Fruit fly (Drosophila melanogaster) whole organism, prepupa: ENCODE data around the gene ATPsynC.

Experiments
- CG11762 ChIP-seq: fragments of 200-800 bp; sonication (Bioruptor generic); optimal IDR thresholded peaks from 3 replicates; lab custom pipeline; 2016; ENCODE audit warnings: missing biosample characterization, missing genetic modification characterization; ENCODE audit not compliant: insufficient read depth
- CG11902 ChIP-seq: fragments of 200-800 bp; sonication (Bioruptor generic); optimal IDR thresholded peaks from 3 replicates; lab custom pipeline; 2016; ENCODE audit warnings: missing biosample characterization, missing genetic modification characterization
- CG15336 ChIP-seq: fragments of 200-800 bp; sonication (Bioruptor generic); IDR thresholded peaks from 2 replicates; pipeline ENCODE4 v1.3.6; 2022; ENCODE audit warnings: missing biosample characterization, missing genetic modification characterization
- CG1621 ChIP-seq: fragments of 200-800 bp; sonication (Bioruptor generic); optimal IDR thresholded peaks from 3 replicates; lab custom pipeline; 2018; ENCODE audit warnings: missing biosample characterization, mild to moderate bottlenecking, missing genetic modification characterization
- CG16779 ChIP-seq: fragments of 200-800 bp; sonication (Bioruptor generic); optimal IDR thresholded peaks from 3 replicates; lab custom pipeline; 2017; ENCODE audit warnings: missing biosample characterization, mild to moderate bottlenecking, missing genetic modification characterization
- CG3032 ChIP-seq: fragments of 200-800 bp; optimal IDR thresholded peaks from 2 replicates; lab custom pipeline; 2019; ENCODE audit warnings: missing biosample characterization, mild to moderate bottlenecking, missing genetic modification characterization, moderate library complexity
- CG31627 ChIP-seq: fragments of 200-800 bp; sonication (Bioruptor generic); optimal IDR thresholded peaks from 3 replicates; lab custom pipeline; 2016; ENCODE audit warnings: missing biosample characterization, missing genetic modification characterization
- CG32006 ChIP-seq: fragments of 200-800 bp; sonication (Bioruptor generic); optimal IDR thresholded peaks from 3 replicates; lab custom pipeline; 2017; ENCODE audit warnings: missing biosample characterization, mild to moderate bottlenecking, missing genetic modification characterization
- CG34406 ChIP-seq: fragments of 200-800 bp; sonication (Bioruptor generic); optimal IDR thresholded peaks from 3 replicates; lab custom pipeline; 2016; ENCODE audit warnings: missing biosample characterization, missing genetic modification characterization
- CG3919 ChIP-seq: fragments of 200-800 bp; sonication (Bioruptor generic); optimal IDR thresholded peaks from 3 replicates; lab custom pipeline; 2016; ENCODE audit warnings: missing biosample characterization, missing genetic modification characterization
- CG4318 ChIP-seq: fragments of 200-800 bp; sonication (Bioruptor generic); optimal IDR thresholded peaks from 3 replicates; lab custom pipeline; 2017; ENCODE audit warnings: missing biosample characterization, mild to moderate bottlenecking, missing genetic modification characterization
- CG6276 ChIP-seq: fragments of 200-800 bp; sonication (Bioruptor generic); optimal IDR thresholded peaks from 2 replicates; lab custom pipeline; 2017; ENCODE audit warnings: missing biosample characterization, mild to moderate bottlenecking, missing genetic modification characterization
- CG6808 ChIP-seq: fragments of 200-800 bp; sonication (Bioruptor generic); optimal IDR thresholded peaks from 3 replicates; lab custom pipeline; 2017; ENCODE audit warnings: missing biosample characterization, missing genetic modification characterization, mild to moderate bottlenecking, moderate library complexity, missing genetic modification reagents
- CG6854 ChIP-seq: fragments of 200-800 bp; sonication (Bioruptor generic); optimal IDR thresholded peaks from 2 replicates; lab custom pipeline; 2017; ENCODE audit warnings: missing biosample characterization, mild to moderate bottlenecking, missing genetic modification characterization
- CG9139 ChIP-seq: fragments of 200-800 bp; sonication (Bioruptor generic); optimal IDR thresholded peaks from 3 replicates; lab custom pipeline; 2017; ENCODE audit warnings: missing biosample characterization, mild to moderate bottlenecking, missing genetic modification characterization
- Eip78C ChIP-seq: fragments of 200-800 bp; sonication (Bioruptor generic); peaks from one replicate; lab custom pipeline; 2016; ENCODE audit warnings: missing biosample characterization, missing genetic modification characterization
- Eip93F ChIP-seq: fragments of 200-800 bp; sonication (Bioruptor generic); optimal IDR thresholded peaks from 2 replicates; lab custom pipeline; 2016; ENCODE audit warnings: missing biosample characterization, mild to moderate bottlenecking, missing genetic modification characterization
- Ets96B ChIP-seq: fragments of 200-800 bp; optimal IDR thresholded peaks from 2 replicates; lab custom pipeline; 2019; ENCODE audit warnings: missing biosample characterization, mild to moderate bottlenecking, missing genetic modification characterization, moderate library complexity
- Hr39 ChIP-seq: fragments of 200-800 bp; sonication (Bioruptor generic); optimal IDR thresholded peaks from 2 replicates; lab custom pipeline; 2016; ENCODE audit warnings: missing biosample characterization, missing genetic modification characterization
- Hr4 ChIP-seq: fragments of 200-800 bp; sonication (Bioruptor generic); optimal IDR thresholded peaks from 3 replicates; lab custom pipeline; 2016; ENCODE audit warnings: missing biosample characterization, missing genetic modification characterization
- OdsH ChIP-seq: fragments of 200-800 bp; sonication (Bioruptor generic); optimal IDR thresholded peaks from 3 replicates; lab custom pipeline; 2016; ENCODE audit warnings: missing biosample characterization, missing genetic modification characterization
- Sox14 ChIP-seq: fragments of 200-800 bp; sonication (Bioruptor generic); optimal IDR thresholded peaks from 3 replicates; lab custom pipeline; 2016; ENCODE audit warnings: missing biosample characterization, missing genetic modification characterization
- achi ChIP-seq: fragments of 200-800 bp; sonication (Bioruptor generic); optimal IDR thresholded peaks from 3 replicates; lab custom pipeline; 2016; ENCODE audit warnings: missing biosample characterization, missing genetic modification characterization
- dsx ChIP-seq: fragments of 200-800 bp; optimal IDR thresholded peaks from 3 replicates; lab custom pipeline; 2019; ENCODE audit warnings: missing biosample characterization, mild to moderate bottlenecking, missing genetic modification characterization, moderate library complexity; ENCODE audit not compliant: poor library complexity, severe bottlenecking
- eg ChIP-seq: fragments of 200-800 bp; sonication (Bioruptor generic); IDR thresholded peaks from 3 replicates; pipeline ENCODE4 v1.3.6; 2022; ENCODE audit warnings: missing biosample characterization, missing genetic modification characterization
- esn ChIP-seq: fragments of 200-800 bp; sonication (Bioruptor generic); optimal IDR thresholded peaks from 2 replicates; lab custom pipeline; 2016; ENCODE audit warnings: missing biosample characterization, mild to moderate bottlenecking, missing genetic modification characterization, moderate library complexity
- fd59A ChIP-seq: fragments of 200-800 bp; sonication (Bioruptor generic); optimal IDR thresholded peaks from 2 replicates; lab custom pipeline; 2017; ENCODE audit warnings: missing biosample characterization, mild to moderate bottlenecking, missing genetic modification characterization, missing genetic modification reagents
- fkh ChIP-seq: fragments of 200-800 bp; sonication (Bioruptor generic); optimal IDR thresholded peaks from 3 replicates; lab custom pipeline; 2017; ENCODE audit warnings: missing biosample characterization, mild to moderate bottlenecking, missing genetic modification characterization, moderate library complexity
- lz ChIP-seq: fragments of 200-800 bp; sonication (Bioruptor generic); optimal IDR thresholded peaks from 3 replicates; lab custom pipeline; 2016; ENCODE audit warnings: missing biosample characterization, missing genetic modification characterization
- net ChIP-seq: fragments of 200-800 bp; sonication (Bioruptor generic); optimal IDR thresholded peaks from 3 replicates; lab custom pipeline; 2016; ENCODE audit warnings: missing biosample characterization, missing genetic modification characterization
- spab ChIP-seq: fragments of 200-800 bp; sonication (Bioruptor generic); optimal IDR thresholded peaks from 2 replicates; lab custom pipeline; 2017; ENCODE audit warnings: missing biosample characterization, mild to moderate bottlenecking, missing genetic modification characterization, missing genetic modification reagents
- ss ChIP-seq, 2 experiments: fragments of 200-800 bp; sonication (Bioruptor generic); optimal IDR thresholded peaks; 2 replicates in 1 of 2; 3 replicates in 1 of 2; lab custom pipeline; 2017 to 2018; ENCODE audit warnings: mild to moderate bottlenecking in 2 of 2, missing biosample characterization in 2 of 2, missing genetic modification characterization in 2 of 2, moderate library complexity in 1 of 2
- svp ChIP-seq: fragments of 200-800 bp; sonication (Bioruptor generic); peaks from one replicate; lab custom pipeline; 2016; ENCODE audit warnings: missing biosample characterization, missing genetic modification characterization
- vri ChIP-seq: fragments of 200-800 bp; sonication (Bioruptor generic); optimal IDR thresholded peaks from 3 replicates; lab custom pipeline; 2016; ENCODE audit warnings: missing biosample characterization, mild to moderate bottlenecking, missing genetic modification characterization

ATPsynC gene

dm6 chr3R:31218997-31219992 lies at the start of gene ATPsynC:
ATPsynC (minus strand) TSS chr3R:31219630.
- TF ChIP-seq Sox14 (GFP tag; lab: Kevin White, UChicago) = peak; percentile 20
- peak; percentile 26 for TF ChIP-seq Ets96B
- peak; percentile 29 for TF ChIP-seq fkh (GFP tag; lab: Kevin White, UChicago)
- TF ChIP-seq OdsH = no peak
- peak; percentile 52 for TF ChIP-seq CG16779 (tag; lab: Kevin White, UChicago)
- no peak for TF ChIP-seq lz (GFP tag; lab: Kevin White, UChicago)
- TF ChIP-seq ss (GFP tag; optimal IDR thresholded peaks at IDR 0.05; lab: Kevin White, UChicago) = peak in 1 of 2 experiments; percentile 59
- peak; percentile 85 for TF ChIP-seq CG6854 (GFP tag; lab: Kevin White, UChicago)
- TF ChIP-seq net = peak; percentile 49
- no peak for TF ChIP-seq CG15336
- TF ChIP-seq Hr4 (GFP tag; lab: Kevin White, UChicago) = no peak
- no peak for TF ChIP-seq spab (GFP tag; lab: Kevin White, UChicago)
- TF ChIP-seq esn (GFP tag; lab: Kevin White, UChicago) = peak; percentile 3
- peak; percentile 19 for TF ChIP-seq CG3919 (GFP tag; lab: Kevin White, UChicago)
- peak; percentile 1 for TF ChIP-seq CG1621 (tag; lab: Kevin White, UChicago)
- TF ChIP-seq achi = peak; percentile 48
- no peak for TF ChIP-seq Hr39
- peak; percentile 99 for TF ChIP-seq vri (GFP tag; lab: Kevin White, UChicago)
- TF ChIP-seq CG9139 = peak; percentile 57
- peak; percentile 10 for TF ChIP-seq CG6808 (GFP tag; lab: Kevin White, UChicago)
- TF ChIP-seq dsx = peak; percentile 94
- no peak for TF ChIP-seq Eip93F
- peak; percentile 17 for TF ChIP-seq CG31627 (GFP tag; lab: Kevin White, UChicago)
- TF ChIP-seq Eip78C = peak; percentile 73
- peak; percentile 9 for TF ChIP-seq CG3032 (tag; lab: Kevin White, UChicago)
- peak; percentile 22 for TF ChIP-seq svp (GFP tag; lab: Kevin White, UChicago)
- TF ChIP-seq, all 60 proteins: peak for 19

- TF ChIP-seq net = no peak
- no peak for TF ChIP-seq svp (GFP tag; lab: Kevin White, UChicago)
- no peak for TF ChIP-seq CG11902 (GFP tag; lab: Kevin White, UChicago)
- TF ChIP-seq achi = no peak
- TF ChIP-seq CG3032 (tag; lab: Kevin White, UChicago) = no peak
- TF ChIP-seq Hr4 (GFP tag; lab: Kevin White, UChicago) = no peak
- no peak for TF ChIP-seq Hr39
- no peak for TF ChIP-seq eg
- no peak for TF ChIP-seq CG11762 (GFP tag; lab: Kevin White, UChicago)
- no peak for TF ChIP-seq CG4318
- TF ChIP-seq CG34406 = no peak
Observed at dm6 chr3R:31265430-31265829, 46.0 kb upstream of the ATPsynC start, which contains the start of gene ppk24. ppk24 (plus strand) TSS chr3R:31265730.

dm6 chr3R:31263934-31264333 lies 44.5 kb upstream of the ATPsynC start:
- TF ChIP-seq fd59A = no peak
- no peak for TF ChIP-seq Eip78C
- no peak for TF ChIP-seq CG11762 (GFP tag; lab: Kevin White, UChicago)
- TF ChIP-seq net = no peak
- no peak for TF ChIP-seq ss (GFP tag; optimal IDR thresholded peaks at IDR 0.05; lab: Kevin White, UChicago)
- TF ChIP-seq CG6276 (GFP tag; lab: Kevin White, UChicago) = no peak
- TF ChIP-seq Eip93F = no peak
- TF ChIP-seq CG3032 (tag; lab: Kevin White, UChicago) = no peak
- no peak for TF ChIP-seq CG32006 (GFP tag; lab: Kevin White, UChicago)
